Fruit fly (Drosophila melanogaster) whole organism, pupa: Measurements from ENCODE around the gene CG15628.

Source experiments
- CG10348 ChIP-seq: fragments of 200-800 bp; sonication (Bioruptor generic); IDR thresholded peaks from 2 replicates; pipeline ENCODE4 v1.3.6; 2022; ENCODE audit warnings: missing biosample characterization, missing genetic modification characterization
- CG12605 ChIP-seq: fragments of 200-800 bp; sonication (Bioruptor generic); IDR thresholded peaks from 2 replicates; pipeline ENCODE4 v1.3.6; 2022; ENCODE audit warnings: missing biosample characterization, missing genetic modification characterization
- CG13204 ChIP-seq: fragments of 200-800 bp; sonication (Bioruptor generic); optimal IDR thresholded peaks from 2 replicates; lab custom pipeline; 2018; ENCODE audit warnings: missing biosample characterization, mild to moderate bottlenecking, missing genetic modification characterization, moderate library complexity
- CG14655 ChIP-seq: fragments of 200-800 bp; sonication (Bioruptor generic); optimal IDR thresholded peaks from 3 replicates; lab custom pipeline; 2017; ENCODE audit warnings: mild to moderate bottlenecking, missing biosample characterization, missing genetic modification reagents, missing genetic modification characterization
- CG15710 ChIP-seq: fragments of 200-800 bp; sonication (Bioruptor generic); optimal IDR thresholded peaks from 2 replicates; lab custom pipeline; 2018; ENCODE audit warnings: missing biosample characterization, mild to moderate bottlenecking, missing genetic modification characterization, moderate library complexity
- CG17806 ChIP-seq: fragments of 200-800 bp; sonication (Bioruptor generic); optimal IDR thresholded peaks from 2 replicates; lab custom pipeline; 2018; ENCODE audit warnings: missing biosample characterization, mild to moderate bottlenecking, missing genetic modification characterization, moderate library complexity
- CG32121 ChIP-seq: fragments of 200-800 bp; sonication (Bioruptor generic); IDR thresholded peaks from 2 replicates; pipeline ENCODE4 v1.3.6; 2022; ENCODE audit warnings: missing biosample characterization, missing genetic modification characterization
- CG34367 ChIP-seq: fragments of 200-800 bp; sonication (Bioruptor generic); optimal IDR thresholded peaks from 2 replicates; lab custom pipeline; 2018; ENCODE audit warnings: missing biosample characterization, mild to moderate bottlenecking, missing genetic modification characterization
- CG4496 ChIP-seq: fragments of 200-800 bp; sonication (Bioruptor generic); IDR thresholded peaks from 3 replicates; pipeline ENCODE4 v1.3.6; 2022; ENCODE audit warnings: missing biosample characterization, missing genetic modification characterization
- CG8159 ChIP-seq: fragments of 200-800 bp; sonication (Bioruptor generic); optimal IDR thresholded peaks from 3 replicates; lab custom pipeline; 2018; ENCODE audit warnings: missing biosample characterization, mild to moderate bottlenecking, missing genetic modification characterization, moderate library complexity
- CG8301 ChIP-seq: fragments of 200-800 bp; sonication (Bioruptor generic); optimal IDR thresholded peaks from 2 replicates; lab custom pipeline; 2018; ENCODE audit warnings: missing biosample characterization, mild to moderate bottlenecking, missing genetic modification characterization
- CG9948 ChIP-seq: fragments of 200-800 bp; sonication (Bioruptor generic); optimal IDR thresholded peaks from 2 replicates; lab custom pipeline; 2018; ENCODE audit warnings: missing biosample characterization, mild to moderate bottlenecking, missing genetic modification characterization, moderate library complexity
- D1 ChIP-seq: fragments of 200-800 bp; sonication (Bioruptor generic); optimal IDR thresholded peaks from 2 replicates; lab custom pipeline; 2018; ENCODE audit warnings: missing biosample characterization, mild to moderate bottlenecking, missing genetic modification characterization, moderate library complexity
- EcR ChIP-seq: fragments of 200-800 bp; sonication (Bioruptor generic); optimal IDR thresholded peaks from 3 replicates; lab custom pipeline; 2019; ENCODE audit warnings: missing biosample characterization, missing genetic modification characterization, mild to moderate bottlenecking, moderate library complexity, missing genetic modification reagents
- Ets98B ChIP-seq: fragments of 200-800 bp; sonication (Bioruptor generic); IDR thresholded peaks from 2 replicates; pipeline ENCODE4 v1.3.6; 2022; ENCODE audit warnings: missing biosample characterization, missing genetic modification characterization
- Pif1A ChIP-seq: fragments of 200-800 bp; sonication (Bioruptor generic); optimal IDR thresholded peaks from 3 replicates; lab custom pipeline; 2016; ENCODE audit warnings: missing biosample characterization, missing genetic modification characterization
- Pif1B ChIP-seq: fragments of 200-800 bp; sonication (Bioruptor generic); optimal IDR thresholded peaks from 3 replicates; lab custom pipeline; 2016; ENCODE audit warnings: missing biosample characterization, missing genetic modification characterization
- Snoo ChIP-seq: fragments of 200-800 bp; sonication (Bioruptor generic); optimal IDR thresholded peaks from 3 replicates; lab custom pipeline; 2017; ENCODE audit warnings: missing biosample characterization, mild to moderate bottlenecking, missing genetic modification characterization, inconsistent platforms
- fd96Ca ChIP-seq: fragments of 200-800 bp; sonication (Bioruptor generic); IDR thresholded peaks from 3 replicates; pipeline ENCODE4 v1.3.6; 2022; ENCODE audit warnings: missing biosample characterization, missing genetic modification characterization
- gl ChIP-seq: fragments of 200-800 bp; sonication (Bioruptor generic); optimal IDR thresholded peaks from 2 replicates; lab custom pipeline; 2018; ENCODE audit warnings: missing biosample characterization, mild to moderate bottlenecking, missing genetic modification characterization
- rn ChIP-seq: fragments of 200-800 bp; sonication (Bioruptor generic); IDR thresholded peaks from 2 replicates; pipeline ENCODE4 v1.3.6; 2022; ENCODE audit warnings: missing biosample characterization, missing genetic modification characterization

Gene CG15628

DNA sequence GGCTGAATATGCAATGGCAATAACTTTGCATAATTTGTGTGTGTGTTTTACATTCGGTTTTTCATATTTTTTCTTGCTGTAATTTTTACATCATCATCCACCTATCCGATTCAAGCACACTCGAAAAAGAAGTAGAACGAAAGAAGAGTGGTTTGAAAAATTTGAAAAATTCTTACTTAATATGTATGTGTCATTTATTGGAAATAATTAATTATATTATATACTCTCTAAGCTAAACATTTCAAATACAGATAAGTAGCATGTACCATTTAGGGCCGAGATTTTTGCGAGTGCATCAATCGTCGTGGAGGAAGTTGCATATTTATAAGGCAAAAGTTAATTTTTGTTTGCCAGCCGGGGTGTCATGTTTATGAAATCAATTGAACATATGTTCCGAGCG, 15.5 kb upstream of the CG15628 start:
- TF ChIP-seq CG8159, result peak; percentile 14
- peak; percentile 3 for TF ChIP-seq CG17806 (tag; lab: Kevin White, UChicago)
- TF ChIP-seq D1 (tag; lab: Kevin White, UChicago), result no peak
- TF ChIP-seq, all 21 proteins: peak for 2

- no peak for TF ChIP-seq CG8159
- peak; percentile 63 for TF ChIP-seq EcR (GFP tag; lab: Kevin White, UChicago)
- peak; percentile 67 for TF ChIP-seq CG13204 (GFP tag; lab: Kevin White, UChicago)
Observed at dm6 chr2L:4807953-4808604, 13.5 kb upstream of the CG15628 start.

- TF ChIP-seq CG17806 (tag; lab: Kevin White, UChicago) (peak; percentile 10), CG34367 (tag; lab: Kevin White, UChicago) (no peak), CG14655 (GFP tag; lab: Kevin White, UChicago) (no peak), EcR (GFP tag; lab: Kevin White, UChicago) (no peak), Pif1B (GFP tag; lab: Kevin White, UChicago) (peak; percentile 46), CG8159 (no peak), rn (no peak), Ets98B (peak; percentile 64), CG13204 (GFP tag; lab: Kevin White, UChicago) (no peak), gl (tag; lab: Kevin White, UChicago) (no peak), D1 (tag; lab: Kevin White, UChicago) (peak; percentile 69), Pif1A (peak; percentile 9), CG4496 (GFP tag; lab: Robert Waterston, UW) (peak; percentile 66), CG15710 (tag; lab: Kevin White, UChicago) (peak; percentile 32), CG10348 (GFP tag; lab: Robert Waterston, UW) (no peak), CG8301 (tag; lab: Kevin White, UChicago) (no peak), Snoo (tag; lab: Kevin White, UChicago) (peak; percentile 35), CG12605 (peak; percentile 88), CG9948 (tag; lab: Kevin White, UChicago) (no peak), CG32121 (GFP tag; lab: Robert Waterston, UW) (peak; percentile 51; the same call in 1 of the 2 replicates), fd96Ca (GFP tag; lab: Robert Waterston, UW) (peak; percentile 43; the same call in 1 of the 3 replicates)
Observed at dm6 chr2L:4810044-4810609, 11.4 kb upstream of the CG15628 start.

dm6 chr2L:4810697-4811490, 10.7 kb upstream of the CG15628 start:
- TF ChIP-seq CG12605, result no peak
- TF ChIP-seq CG34367 (tag; lab: Kevin White, UChicago), result peak; percentile 6
- peak; percentile 81 for TF ChIP-seq CG8159
- TF ChIP-seq CG17806 (tag; lab: Kevin White, UChicago), result peak; percentile 10
- 0 out of 2 replicates have a peak, but pooled peaks have one; percentile 10 for TF ChIP-seq Ets98B
- peak; percentile 61 for TF ChIP-seq EcR (GFP tag; lab: Kevin White, UChicago)
- peak; percentile 56 for TF ChIP-seq CG9948 (tag; lab: Kevin White, UChicago)
- TF ChIP-seq D1 (tag; lab: Kevin White, UChicago), result no peak
- TF ChIP-seq CG10348 (GFP tag; lab: Robert Waterston, UW), result no peak
- TF ChIP-seq Pif1A, result peak; percentile 55
- 0 out of 3 replicates have a peak, but pooled peaks have one; percentile 14 for TF ChIP-seq CG4496 (GFP tag; lab: Robert Waterston, UW)
- TF ChIP-seq fd96Ca (GFP tag; lab: Robert Waterston, UW), result no peak
- no peak for TF ChIP-seq gl (tag; lab: Kevin White, UChicago)
- peak; percentile 62 for TF ChIP-seq CG8301 (tag; lab: Kevin White, UChicago)
- no peak for TF ChIP-seq rn
- TF ChIP-seq CG15710 (tag; lab: Kevin White, UChicago), result peak; percentile 58
- peak; percentile 44 for TF ChIP-seq CG13204 (GFP tag; lab: Kevin White, UChicago)
- peak; percentile 80 for TF ChIP-seq CG14655 (GFP tag; lab: Kevin White, UChicago)
- TF ChIP-seq CG32121 (GFP tag; lab: Robert Waterston, UW), result no peak
- peak; percentile 67 for TF ChIP-seq Snoo (tag; lab: Kevin White, UChicago)
- TF ChIP-seq Pif1B (GFP tag; lab: Kevin White, UChicago), result peak; percentile 54
- TF ChIP-seq, all 21 proteins: peak for 14

dm6 chr2L:4811491-4812058, 10.0 kb upstream of the CG15628 start:
- TF ChIP-seq CG8159 (no peak), EcR (GFP tag; lab: Kevin White, UChicago) (peak; percentile 89), gl (tag; lab: Kevin White, UChicago) (peak; percentile 37), CG9948 (tag; lab: Kevin White, UChicago) (no peak), rn (no peak), Pif1B (GFP tag; lab: Kevin White, UChicago) (no peak), CG8301 (tag; lab: Kevin White, UChicago) (no peak), Pif1A (no peak), CG32121 (GFP tag; lab: Robert Waterston, UW) (peak; percentile 65), CG10348 (GFP tag; lab: Robert Waterston, UW) (no peak), fd96Ca (GFP tag; lab: Robert Waterston, UW) (peak; percentile 75; the same call in 2 of the 3 replicates), CG12605 (no peak), CG14655 (GFP tag; lab: Kevin White, UChicago) (no peak), Ets98B (peak; percentile 73; the same call in 1 of the 2 replicates), CG17806 (tag; lab: Kevin White, UChicago) (no peak), Snoo (tag; lab: Kevin White, UChicago) (no peak), CG4496 (GFP tag; lab: Robert Waterston, UW) (peak; percentile 55; the same call in 1 of the 3 replicates), CG13204 (GFP tag; lab: Kevin White, UChicago) (peak; percentile 30), CG15710 (tag; lab: Kevin White, UChicago) (no peak), D1 (tag; lab: Kevin White, UChicago) (peak; percentile 12), CG34367 (tag; lab: Kevin White, UChicago) (no peak)
